Fruit fly (Drosophila melanogaster) whole organism, embryonic: ENCODE results near the gene CG9628.

Experiments
- Bdp1 ChIP-seq: fragments of 200-800 bp; sonication (Bioruptor generic); optimal IDR thresholded peaks from 3 replicates; lab custom pipeline; 2016; ENCODE audit warnings: missing biosample characterization, missing genetic modification characterization
- CG10274 ChIP-seq: fragments of 200-800 bp; sonication (Bioruptor generic); optimal IDR thresholded peaks from 3 replicates; lab custom pipeline; 2017; ENCODE audit warnings: missing biosample characterization, mild to moderate bottlenecking, missing genetic modification characterization
- CG10366 ChIP-seq: fragments of 200-800 bp; sonication (Bioruptor generic); IDR thresholded peaks from 2 replicates; pipeline ENCODE4 v1.3.6; 2022; ENCODE audit warnings: missing biosample characterization, missing genetic modification characterization
- CG10959 ChIP-seq: fragments of 200-800 bp; sonication (Bioruptor generic); IDR thresholded peaks from 2 replicates; pipeline ENCODE4 v1.3.6; 2022; ENCODE audit warnings: missing biosample characterization, missing genetic modification characterization
- CG10979 ChIP-seq: fragments of 200-800 bp; sonication (Bioruptor generic); optimal IDR thresholded peaks from 2 replicates; lab custom pipeline; 2018; ENCODE audit warnings: missing biosample characterization, mild to moderate bottlenecking, missing genetic modification characterization, moderate library complexity
- CG11504 ChIP-seq: fragments of 200-800 bp; sonication (Bioruptor generic); optimal IDR thresholded peaks from 3 replicates; lab custom pipeline; 2019; ENCODE audit warnings: missing biosample characterization, mild to moderate bottlenecking, missing genetic modification characterization, moderate library complexity
- CG12391 ChIP-seq: fragments of 200-800 bp; sonication (Bioruptor generic); optimal IDR thresholded peaks from 3 replicates; lab custom pipeline; 2018; ENCODE audit warnings: missing biosample characterization, mild to moderate bottlenecking, missing genetic modification characterization, moderate library complexity
- CG12769 ChIP-seq: fragments of 200-800 bp; sonication (Bioruptor generic); optimal IDR thresholded peaks from 2 replicates; lab custom pipeline; 2019; ENCODE audit warnings: missing biosample characterization, mild to moderate bottlenecking, missing genetic modification characterization, moderate library complexity
- CG13894 ChIP-seq: fragments of 200-800 bp; sonication (Bioruptor generic); optimal IDR thresholded peaks from 3 replicates; lab custom pipeline; 2018; ENCODE audit warnings: missing biosample characterization, mild to moderate bottlenecking, missing genetic modification characterization, moderate library complexity
- CG14441 ChIP-seq: fragments of 200-800 bp; sonication (Bioruptor generic); IDR thresholded peaks from 2 replicates; pipeline ENCODE4 v1.3.6; 2022; ENCODE audit warnings: missing biosample characterization, missing genetic modification characterization
- CG15479 ChIP-seq: fragments of 200-800 bp; sonication (Bioruptor generic); optimal IDR thresholded peaks from 3 replicates; lab custom pipeline; 2019; ENCODE audit warnings: missing biosample characterization, mild to moderate bottlenecking, missing genetic modification characterization, moderate library complexity
- CG1603 ChIP-seq: fragments of 200-800 bp; sonication (Bioruptor generic); optimal IDR thresholded peaks from 2 replicates; lab custom pipeline; 2019; ENCODE audit warnings: missing biosample characterization, mild to moderate bottlenecking, missing genetic modification characterization, moderate library complexity
- CG17328 ChIP-seq: fragments of 200-800 bp; sonication (Bioruptor generic); IDR thresholded peaks from 2 replicates; pipeline ENCODE4 v1.3.6; 2022; ENCODE audit warnings: missing biosample characterization, missing genetic modification characterization
- CG17361 ChIP-seq: fragments of 200-800 bp; sonication (Bioruptor generic); IDR thresholded peaks from 3 replicates; pipeline ENCODE4 v1.3.6; 2022; ENCODE audit warnings: missing biosample characterization, missing genetic modification characterization
- CG18262 ChIP-seq: fragments of 200-800 bp; optimal IDR thresholded peaks from 3 replicates; lab custom pipeline; 2019; ENCODE audit warnings: missing biosample characterization, mild to moderate bottlenecking, missing genetic modification characterization, moderate library complexity
- CG2199 ChIP-seq: fragments of 200-800 bp; sonication (Bioruptor generic); IDR thresholded peaks from 3 replicates; pipeline ENCODE4 v1.3.6; 2022; ENCODE audit warnings: missing biosample characterization, missing genetic modification characterization
- CG4730 ChIP-seq: fragments of 200-800 bp; sonication (Bioruptor generic); IDR thresholded peaks from 2 replicates; pipeline ENCODE4 v1.3.6; 2022; ENCODE audit warnings: missing biosample characterization, missing genetic modification characterization
- CG5953 ChIP-seq: fragments of 200-800 bp; sonication (Bioruptor generic); IDR thresholded peaks from 2 replicates; pipeline ENCODE4 v1.3.6; 2022; ENCODE audit warnings: missing biosample characterization, missing genetic modification characterization
- CG6689 ChIP-seq: fragments of 200-800 bp; sonication (Bioruptor generic); IDR thresholded peaks from 2 replicates; pipeline ENCODE4 v1.3.6; 2022; ENCODE audit warnings: missing biosample characterization, missing genetic modification characterization
- CG7987 ChIP-seq: fragments of 200-800 bp; sonication (Bioruptor generic); optimal IDR thresholded peaks from 2 replicates; lab custom pipeline; 2018; ENCODE audit warnings: missing biosample characterization, mild to moderate bottlenecking, missing genetic modification characterization, moderate library complexity
- Chrac-16 ChIP-seq: fragments of 200-800 bp; sonication (Bioruptor generic); optimal IDR thresholded peaks from 3 replicates; lab custom pipeline; 2016; ENCODE audit warnings: missing biosample characterization, missing genetic modification characterization
- Drgx ChIP-seq: fragments of 200-800 bp; sonication (Bioruptor generic); IDR thresholded peaks from 2 replicates; pipeline ENCODE4 v1.3.6; 2022; ENCODE audit warnings: missing biosample characterization, missing genetic modification characterization
- H15 ChIP-seq: fragments of 200-800 bp; sonication (Bioruptor generic); IDR thresholded peaks from 3 replicates; pipeline ENCODE4 v1.3.6; 2022; ENCODE audit warnings: missing biosample characterization, missing genetic modification characterization
- Jarid2 ChIP-seq: fragments of 200-800 bp; sonication (Bioruptor generic); optimal IDR thresholded peaks from 3 replicates; lab custom pipeline; 2017; ENCODE audit warnings: mild to moderate bottlenecking, missing biosample characterization, missing genetic modification reagents, missing genetic modification characterization
- Mad ChIP-seq: fragments of 200-800 bp; sonication (Bioruptor generic); optimal IDR thresholded peaks from 2 replicates; lab custom pipeline; 2016; ENCODE audit warnings: missing biosample characterization, missing genetic modification characterization
- Med ChIP-seq: fragments of 200-800 bp; sonication (Bioruptor generic); peaks from one replicate; lab custom pipeline; 2016; ENCODE audit warnings: missing biosample characterization, missing genetic modification characterization, mild to moderate bottlenecking, inconsistent platforms, moderate library complexity
- Six4 ChIP-seq: fragments of 200-800 bp; sonication (Bioruptor generic); optimal IDR thresholded peaks from 2 replicates; lab custom pipeline; 2016; ENCODE audit warnings: missing biosample characterization, missing genetic modification characterization
- Taf1 ChIP-seq: fragments of 200-800 bp; sonication (Bioruptor generic); IDR thresholded peaks from 2 replicates; pipeline ENCODE4 v1.3.6; 2022; ENCODE audit warnings: missing biosample characterization, missing genetic modification characterization
- ac ChIP-seq: fragments of 200-800 bp; sonication (Bioruptor generic); optimal IDR thresholded peaks from 3 replicates; lab custom pipeline; 2017; ENCODE audit warnings: missing biosample characterization, mild to moderate bottlenecking, missing genetic modification characterization
- bsh ChIP-seq, 2 experiments: fragments of 200-800 bp; sonication (Bioruptor generic); optimal IDR thresholded peaks; 2 replicates each; lab custom pipeline; 2017 to 2018; ENCODE audit warnings: mild to moderate bottlenecking in 2 of 2, missing biosample characterization in 2 of 2, missing genetic modification characterization in 2 of 2, moderate library complexity in 1 of 2
- corto ChIP-seq: fragments of 200-800 bp; sonication (Bioruptor generic); optimal IDR thresholded peaks from 2 replicates; lab custom pipeline; 2016; ENCODE audit warnings: missing biosample characterization, mild to moderate bottlenecking, missing genetic modification characterization, moderate library complexity
- crol ChIP-seq: fragments of 200-800 bp; sonication (Bioruptor generic); IDR thresholded peaks from 2 replicates; pipeline ENCODE4 v1.3.6; 2022; ENCODE audit warnings: missing biosample characterization, missing genetic modification characterization
- danr ChIP-seq: fragments of 200-800 bp; sonication (Bioruptor generic); IDR thresholded peaks from 2 replicates; pipeline ENCODE4 v1.3.6; 2022; ENCODE audit warnings: missing biosample characterization, missing genetic modification characterization
- dmrt99B ChIP-seq: fragments of 200-800 bp; sonication (Bioruptor generic); optimal IDR thresholded peaks from 2 replicates; lab custom pipeline; 2018; ENCODE audit warnings: missing biosample characterization, mild to moderate bottlenecking, missing genetic modification characterization, moderate library complexity
- dysf ChIP-seq: fragments of 200-800 bp; sonication (Bioruptor generic); IDR thresholded peaks from 3 replicates; pipeline ENCODE4 v1.3.6; 2022; ENCODE audit warnings: missing biosample characterization, missing genetic modification characterization
- fd64A ChIP-seq: fragments of 200-800 bp; sonication (Bioruptor generic); optimal IDR thresholded peaks from 3 replicates; lab custom pipeline; 2018; ENCODE audit warnings: missing biosample characterization, mild to moderate bottlenecking, missing genetic modification characterization
- fd96Cb ChIP-seq: fragments of 200-800 bp; sonication (Bioruptor generic); optimal IDR thresholded peaks from 2 replicates; lab custom pipeline; 2018; ENCODE audit warnings: missing biosample characterization, mild to moderate bottlenecking, missing genetic modification characterization, moderate library complexity
- fru ChIP-seq: fragments of >200 bp; optimal IDR thresholded peaks from 2 replicates; lab custom pipeline; 2017
- gro ChIP-seq: fragments of 200-800 bp; sonication (Bioruptor generic); optimal IDR thresholded peaks from 2 replicates; lab custom pipeline; 2016; ENCODE audit warnings: missing biosample characterization, missing genetic modification characterization
- hkb ChIP-seq, 2 experiments: fragments of 200-800 bp in 1 of 2; fragments of >200 bp in 1 of 2; sonication (Bioruptor generic) in 1 of 2; IDR thresholded peaks in 1 of 2; optimal IDR thresholded peaks in 1 of 2; 2 replicates each; pipeline versions ENCODE4 v1.3.6 to Lab custom; 2017 to 2022; ENCODE audit warnings: missing biosample characterization in 1 of 2, missing genetic modification characterization in 1 of 2
- lbe ChIP-seq: fragments of 200-800 bp; sonication (Bioruptor generic); optimal IDR thresholded peaks from 2 replicates; lab custom pipeline; 2016; ENCODE audit warnings: missing biosample characterization, mild to moderate bottlenecking, missing genetic modification characterization
- mld ChIP-seq: fragments of 200-800 bp; sonication (Bioruptor generic); IDR thresholded peaks from 3 replicates; pipeline ENCODE4 v1.3.6; 2022; ENCODE audit warnings: missing biosample characterization, missing genetic modification characterization; ENCODE audit not compliant: partially characterized antibody
- nerfin-1 ChIP-seq: fragments of 200-800 bp; sonication (Bioruptor generic); optimal IDR thresholded peaks from 3 replicates; lab custom pipeline; 2019; ENCODE audit warnings: missing biosample characterization, mild to moderate bottlenecking, missing genetic modification characterization, moderate library complexity
- nom ChIP-seq: fragments of 200-800 bp; sonication (Bioruptor generic); optimal IDR thresholded peaks from 2 replicates; lab custom pipeline; 2017; ENCODE audit warnings: missing biosample characterization, missing genetic modification characterization, mild to moderate bottlenecking, moderate library complexity, missing genetic modification reagents
- org-1 ChIP-seq: fragments of 200-800 bp; sonication (Bioruptor generic); optimal IDR thresholded peaks from 2 replicates; lab custom pipeline; 2017; ENCODE audit warnings: missing biosample characterization, missing genetic modification characterization
- psq ChIP-seq: fragments of 200-800 bp; sonication (Bioruptor generic); optimal IDR thresholded peaks from 2 replicates; lab custom pipeline; 2017; ENCODE audit warnings: missing biosample characterization, missing genetic modification characterization
- ro ChIP-seq: fragments of 200-800 bp; sonication (Bioruptor generic); IDR thresholded peaks from 2 replicates; pipeline ENCODE4 v1.3.6; 2022; ENCODE audit warnings: missing biosample characterization, missing genetic modification characterization
- sd ChIP-seq: fragments of 200-800 bp; sonication (Bioruptor generic); optimal IDR thresholded peaks from 3 replicates; lab custom pipeline; 2018; ENCODE audit warnings: missing biosample characterization, mild to moderate bottlenecking, missing genetic modification characterization, moderate library complexity
- sim ChIP-seq: fragments of 200-800 bp; sonication (Bioruptor generic); IDR thresholded peaks from 2 replicates; pipeline ENCODE4 v1.3.6; 2022; ENCODE audit warnings: missing biosample characterization, missing genetic modification characterization
- stc ChIP-seq: fragments of 200-800 bp; sonication (Bioruptor generic); IDR thresholded peaks from 2 replicates; pipeline ENCODE4 v1.3.6; 2022; ENCODE audit warnings: missing biosample characterization, missing genetic modification characterization

CG9628 gene

DNA sequence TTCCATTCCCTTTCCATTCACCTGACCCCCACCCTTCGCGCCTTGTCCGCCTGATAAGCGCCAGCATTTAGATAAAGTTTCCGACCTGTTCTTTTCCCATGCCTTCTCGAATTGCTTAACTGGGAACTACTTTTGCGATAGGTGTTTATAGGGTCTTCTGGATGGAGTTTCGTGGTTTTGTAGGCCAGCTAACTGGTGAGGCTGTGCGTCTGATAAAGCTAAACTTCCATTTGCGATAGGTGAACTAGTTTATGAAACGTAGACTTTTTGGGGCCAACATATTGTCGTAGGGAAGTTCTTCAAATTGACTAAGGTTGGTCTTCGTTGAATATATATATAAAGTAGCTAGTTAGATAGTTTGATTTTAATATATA, 13.0 kb downstream of the CG9628 start (continued):
- TF ChIP-seq Mad (GFP tag; lab: Kevin White, UChicago): no peak
- TF ChIP-seq CG10274: no peak
- no peak for TF ChIP-seq CG10366
- TF ChIP-seq Taf1 (GFP tag; lab: Robert Waterston, UW): no peak
- TF ChIP-seq gro (GFP tag; lab: Kevin White, UChicago): no peak
- TF ChIP-seq CG7987 (GFP tag; lab: Kevin White, UChicago): no peak
- no peak for TF ChIP-seq Chrac-16 (GFP tag; lab: Kevin White, UChicago)
- TF ChIP-seq CG13894 (tag; lab: Kevin White, UChicago): peak; percentile 58
- no peak for TF ChIP-seq Bdp1
- peak; percentile 44 for TF ChIP-seq CG15479
- 0 out of 3 replicates have a peak, but pooled peaks have one; percentile 8 for TF ChIP-seq CG17361 (GFP tag; lab: Robert Waterston, UW)
- TF ChIP-seq CG6689 (GFP tag; lab: Robert Waterston, UW): no peak
- peak; percentile 83 for TF ChIP-seq CG12769 (tag; lab: Kevin White, UChicago)
- TF ChIP-seq fru (lab: Kevin White, UChicago): no peak
- no peak for TF ChIP-seq CG18262 (tag; lab: Kevin White, UChicago)
- TF ChIP-seq ac (GFP tag; lab: Kevin White, UChicago): no peak
- no peak for TF ChIP-seq nerfin-1 (tag; lab: Kevin White, UChicago)
- TF ChIP-seq CG5953 (GFP tag; lab: Robert Waterston, UW): 0 out of 2 replicates have a peak, but pooled peaks have one; percentile 14
- TF ChIP-seq mld: no peak
- no peak for TF ChIP-seq Jarid2 (GFP tag; lab: Kevin White, UChicago)
- no peak for TF ChIP-seq dysf

DNA sequence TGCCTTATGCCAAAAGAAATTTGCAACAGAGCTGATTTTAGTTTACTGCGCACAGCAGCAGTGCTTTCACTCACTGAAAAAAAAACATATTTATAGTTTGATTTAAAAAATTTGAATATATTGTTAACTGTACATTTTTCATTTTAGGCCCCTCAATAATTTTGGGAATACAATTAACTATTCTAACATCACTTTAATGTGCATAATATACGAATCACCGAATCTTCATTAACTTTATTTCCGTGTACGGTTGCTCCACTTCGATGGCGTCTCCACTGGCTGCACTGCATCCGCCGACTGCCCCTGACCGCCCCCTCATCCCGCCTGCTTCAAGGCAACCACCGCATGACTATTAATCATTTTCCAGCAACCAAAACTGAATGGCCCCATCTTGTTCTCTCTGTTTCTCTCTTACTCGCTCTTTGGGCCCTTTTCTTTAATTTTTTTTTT, 14.2 kb downstream of the CG9628 start:
- TF ChIP-seq H15 (GFP tag; lab: Robert Waterston, UW) (0 out of 3 replicates have a peak, but pooled peaks have one; percentile 26), Drgx (peak; percentile 89), sim (GFP tag; lab: Robert Waterston, UW) (0 out of 2 replicates have a peak, but pooled peaks have one; percentile 26), CG12391 (tag; lab: Kevin White, UChicago) (peak; percentile 12), CG10959 (no peak), CG1603 (tag; lab: Kevin White, UChicago) (peak; percentile 42), CG17328 (0 out of 2 replicates have a peak, but pooled peaks have one; percentile 23), sd (tag; lab: Kevin White, UChicago) (no peak), fd96Cb (tag; lab: Kevin White, UChicago) (peak; percentile 12), nom (peak; percentile 91), fd64A (no peak), crol (GFP tag; lab: Robert Waterston, UW) (peak; percentile 30; the same call in 1 of the 2 replicates), dmrt99B (tag; lab: Kevin White, UChicago) (peak; percentile 19), org-1 (GFP tag; lab: Kevin White, UChicago) (no peak), Six4 (GFP tag; lab: Kevin White, UChicago) (no peak), bsh (GFP tag; optimal IDR thresholded peaks at IDR 0.05; lab: Kevin White, UChicago) (peak; percentile 13 to 84), CG4730 (0 out of 2 replicates have a peak, but pooled peaks have one; percentile 19), danr (GFP tag; lab: Robert Waterston, UW) (no peak), psq (no peak), CG2199 (GFP tag; lab: Robert Waterston, UW) (0 out of 3 replicates have a peak, but pooled peaks have one; percentile 43), CG14441 (GFP tag; lab: Robert Waterston, UW) (peak; percentile 33; the same call in 1 of the 2 replicates), corto (GFP tag; lab: Kevin White, UChicago) (peak; percentile 78), CG11504 (peak; percentile 30), CG10979 (tag; lab: Kevin White, UChicago) (peak; percentile 17), stc (GFP tag; lab: Robert Waterston, UW) (peak; percentile 11; the same call in 1 of the 2 replicates), ro (GFP tag; lab: Robert Waterston, UW) (0 out of 2 replicates have a peak, but pooled peaks have one; percentile 12), Med (GFP tag; lab: Kevin White, UChicago) (peak; percentile 43), lbe (peak; percentile 76), hkb (optimal IDR thresholded peaks at IDR 0.05; lab: Kevin White, UChicago) (no peak), hkb (GFP tag; IDR thresholded peaks at IDR 0.05; lab: Robert Waterston, UW) (0 out of 2 replicates have a peak, but pooled peaks have one; percentile 17)
